Fruit fly (Drosophila melanogaster): ENCODE results near the gene futsch.
A peak's percentile ranks its signal among the peaks of the same experiment; 100 is the strongest.

The futsch gene

DNA sequence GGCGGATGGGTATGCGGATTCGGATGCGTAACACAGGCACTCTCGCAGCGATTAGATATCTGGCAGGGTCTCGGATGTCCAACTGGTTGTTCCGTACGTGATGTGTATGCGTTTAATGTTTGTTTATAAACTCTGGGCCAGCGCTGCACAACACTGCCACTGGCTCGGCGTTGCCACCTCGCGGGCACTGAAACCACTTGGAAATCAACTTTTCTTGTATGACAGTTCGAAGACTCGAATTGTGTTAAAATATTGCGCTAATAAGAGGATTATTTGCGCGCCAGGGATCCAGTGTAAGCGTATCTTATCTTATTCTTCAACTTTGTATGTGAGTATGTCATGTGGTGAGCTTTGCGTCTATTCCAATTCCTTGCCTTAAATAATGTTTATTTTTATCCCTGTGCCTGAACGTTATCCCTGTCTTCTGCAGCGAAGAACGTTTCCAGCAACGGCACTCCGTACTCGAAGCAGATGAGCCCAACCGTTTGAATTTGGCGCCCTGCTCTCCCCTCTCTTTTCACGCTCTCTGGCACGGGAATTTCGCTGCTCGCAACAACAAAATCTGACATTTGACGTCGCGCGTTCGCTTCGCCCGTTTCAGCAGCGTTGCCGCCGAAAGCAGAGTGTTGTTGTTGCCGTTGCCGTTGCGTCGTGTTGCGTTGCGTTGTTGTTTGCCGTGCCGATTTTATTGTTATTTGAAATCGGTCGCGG is 28.4 kb upstream of the futsch start, which contains the start of the genes CG3719 and CG32813 (continued):
- TF ChIP-seq grn (GFP tag; optimal IDR thresholded peaks at IDR 0.05) (no peak), Dek (tag; optimal IDR thresholded peaks at IDR 0.05) (no peak), CG11456 (GFP tag; IDR thresholded peaks at IDR 0.05) (peak; percentile 58; the same call in 1 of the 3 replicates), CG17829 (tag; optimal IDR thresholded peaks at IDR 0.05) (peak; percentile 22), Xbp1 (GFP tag; optimal IDR thresholded peaks at IDR 0.05) (peak; percentile 49), CG8290 (GFP tag; optimal IDR thresholded peaks at IDR 0.05) (no peak), CG8290 (tag; optimal IDR thresholded peaks at IDR 0.05) (peak in 1 of 2 experiments; percentile 77), CG4424 (GFP tag; optimal IDR thresholded peaks at IDR 0.05) (peak; percentile 19), CG9609 (GFP tag; optimal IDR thresholded peaks at IDR 0.05) (peak; percentile 23), fd64A (GFP tag; optimal IDR thresholded peaks at IDR 0.05) (no peak), CG2889 (GFP tag; IDR thresholded peaks at IDR 0.05) (no peak), lilli (GFP tag; optimal IDR thresholded peaks at IDR 0.05) (peak; percentile 30), ind (GFP tag; optimal IDR thresholded peaks at IDR 0.05) (peak; percentile 49), tio (GFP tag; optimal IDR thresholded peaks at IDR 0.05) (no peak), unc-4 (GFP tag; IDR thresholded peaks at IDR 0.05; ENCODE audit: partially characterized antibody) (no peak), emc (GFP tag; optimal IDR thresholded peaks at IDR 0.05) (no peak), BtbVII (GFP tag; optimal IDR thresholded peaks at IDR 0.05) (peak; percentile 2), chm (GFP tag; IDR thresholded peaks at IDR 0.05) (peak; percentile 45; the same call in 1 of the 2 replicates), crol (GFP tag; IDR thresholded peaks at IDR 0.05) (no peak; the same call in 1 of the 2 replicates), eve (GFP tag; optimal IDR thresholded peaks at IDR 0.05) (no peak), Antp (GFP tag; optimal IDR thresholded peaks at IDR 0.05) (peak; percentile 36), CG15514 (GFP tag; optimal IDR thresholded peaks at IDR 0.05) (peak; percentile 97), CG12104 (GFP tag; optimal IDR thresholded peaks at IDR 0.05) (no peak), mam (GFP tag; optimal IDR thresholded peaks at IDR 0.05) (peak; percentile 54), bab2 (GFP tag; optimal IDR thresholded peaks at IDR 0.05) (no peak), CG10959 (GFP tag; IDR thresholded peaks at IDR 0.05) (no peak), toy (GFP tag; IDR thresholded peaks at IDR 0.05) (no peak), sisA (GFP tag; IDR thresholded peaks at IDR 0.05) (0 out of 2 replicates have a peak, but pooled peaks have one; percentile 14), Fer1 (GFP tag; optimal IDR thresholded peaks at IDR 0.05) (no peak), CG16813 (GFP tag; IDR thresholded peaks at IDR 0.05; ENCODE audit: partially characterized antibody) (0 out of 3 replicates have a peak, but pooled peaks have one; percentile 28), Nf-YB (GFP tag; optimal IDR thresholded peaks at IDR 0.05) (no peak), CG2120 (GFP tag; optimal IDR thresholded peaks at IDR 0.05) (peak; percentile 72), CG14710 (tag; optimal IDR thresholded peaks at IDR 0.05) (peak; percentile 44), Ptx1 (GFP tag; IDR thresholded peaks at IDR 0.05) (0 out of 2 replicates have a peak, but pooled peaks have one; percentile 9), CG2116 (GFP tag; optimal IDR thresholded peaks at IDR 0.05) (peak; percentile 64), CG17912 (GFP tag; optimal IDR thresholded peaks at IDR 0.05) (no peak), CG10209 (GFP tag; optimal IDR thresholded peaks at IDR 0.05) (peak; percentile 27), ase (GFP tag; IDR thresholded peaks at IDR 0.05) (no peak), CG11247 (GFP tag; IDR thresholded peaks at IDR 0.05) (no peak), CG7963 (GFP tag; IDR thresholded peaks at IDR 0.05; ENCODE audit: partially characterized antibody) (no peak), CG9727 (GFP tag; optimal IDR thresholded peaks at IDR 0.05) (no peak), Atf-2 (GFP tag; optimal IDR thresholded peaks at IDR 0.05) (peak; percentile 1), Bdp1 (GFP tag; optimal IDR thresholded peaks at IDR 0.05) (peak; percentile 39), CG34224 (GFP tag; IDR thresholded peaks at IDR 0.05; ENCODE audit: partially characterized antibody) (no peak), slbo (GFP tag; IDR thresholded peaks at IDR 0.05) (peak; percentile 65), CG13775 (GFP tag; optimal IDR thresholded peaks at IDR 0.05) (peak; percentile 25), ara (GFP tag; IDR thresholded peaks at IDR 0.05) (no peak), CG7372 (GFP tag; IDR thresholded peaks at IDR 0.05) (no peak), CG30403 (GFP tag; optimal IDR thresholded peaks at IDR 0.05) (peak; percentile 35), Hmr (GFP tag; optimal IDR thresholded peaks at IDR 0.05) (peak; percentile 58)

All from whole organism, embryonic.